Worm (Caenorhabditis elegans): ENCODE data around the gene acox-1.5.

The acox-1.5 gene

DNA sequence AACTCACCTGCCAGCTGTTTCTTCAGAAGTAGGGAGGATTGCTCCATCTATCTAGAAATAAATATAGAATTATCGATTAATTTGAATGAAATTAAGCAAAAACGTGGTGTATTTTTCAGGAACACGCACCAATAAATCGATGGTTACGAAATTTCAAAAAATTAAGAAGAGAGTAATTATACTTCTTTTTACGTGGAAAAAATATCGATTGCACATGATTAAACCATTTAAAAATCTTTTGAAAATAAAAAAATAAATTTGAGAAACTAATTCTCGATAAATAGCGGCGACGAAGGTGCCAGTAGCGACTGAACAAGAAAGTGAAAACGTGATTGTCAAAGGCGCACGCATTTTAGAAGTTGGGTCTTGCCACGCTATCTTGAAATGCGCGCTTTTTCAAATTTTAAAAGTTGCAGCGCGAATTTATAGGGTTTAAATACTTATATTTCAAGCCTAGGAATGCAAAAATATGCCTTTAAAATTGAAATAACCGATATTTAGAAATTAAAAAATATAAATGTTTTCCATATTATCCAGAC lies 39.2 kb upstream of the acox-1.5 start, which contains the start of gene ubc-7 (continued):
- TF ChIP-seq repo-1 (tag; optimal IDR thresholded peaks at IDR 0.05) (no peak), dpl-1 (GFP tag; optimal IDR thresholded peaks at IDR 0.05) (peak; percentile 95), ekl-4 (GFP tag; IDR thresholded peaks at IDR 0.05) (peak; percentile 76), xnd-1 (tag; optimal IDR thresholded peaks at IDR 0.05) (peak; percentile 79), ceh-100 (GFP tag; IDR thresholded peaks at IDR 0.05) (peak; percentile 19; the same call in 1 of the 2 replicates), dpff-1 (tag; optimal IDR thresholded peaks at IDR 0.05) (no peak), efl-1 (GFP tag; optimal IDR thresholded peaks at IDR 0.05) (peak; percentile 96), F55B11.4 (tag; optimal IDR thresholded peaks at IDR 0.05; ENCODE audit: borderline replicate concordance, insufficient read depth) (no peak), ztf-18 (tag; optimal IDR thresholded peaks at IDR 0.05) (peak; percentile 48), K11D2.4 (GFP tag; IDR thresholded peaks at IDR 0.05) (no peak), F57A8.1 (GFP tag; optimal IDR thresholded peaks at IDR 0.05) (no peak), Y67H2A.10 (GFP tag; conservative IDR thresholded peaks at IDR 0.05) (no peak), tlf-1 (GFP tag; optimal IDR thresholded peaks at IDR 0.05) (peak; percentile 68), unc-130 (GFP tag; optimal IDR thresholded peaks at IDR 0.05) (no peak), madf-8 (GFP tag; conservative IDR thresholded peaks at IDR 0.05) (peak; percentile 92), F39B2.1 (GFP tag; IDR thresholded peaks at IDR 0.05) (no peak), nfya-2 (GFP tag; IDR thresholded peaks at IDR 0.05) (no peak), ztf-3 (GFP tag; optimal IDR thresholded peaks at IDR 0.05) (no peak), ama-1 (optimal IDR thresholded peaks at IDR 0.05) (peak; percentile 51), ama-1 (GFP tag; optimal IDR thresholded peaks at IDR 0.05) (no peak), hmg-20 (GFP tag; IDR thresholded peaks at IDR 0.05) (no peak), sea-2 (GFP tag; IDR thresholded peaks at IDR 0.05) (no peak), hlh-12 (tag; optimal IDR thresholded peaks at IDR 0.05) (no peak), egl-18 (GFP tag; IDR thresholded peaks at IDR 0.05) (no peak), ceh-40 (GFP tag; IDR thresholded peaks at IDR 0.05) (no peak), pha-4 (tag; optimal IDR thresholded peaks at IDR 0.05) (no peak), lag-1 (GFP tag; IDR thresholded peaks at IDR 0.05) (no peak), ztf-6 (GFP tag; IDR thresholded peaks at IDR 0.05) (no peak), ceh-27 (GFP tag; optimal IDR thresholded peaks at IDR 0.05) (no peak), F33H1.4 (GFP tag; IDR thresholded peaks at IDR 0.05) (peak; percentile 97), tbx-9 (tag; optimal IDR thresholded peaks at IDR 0.05; ENCODE audit: borderline replicate concordance) (no peak)

ce11 chrIII:9629855-9630254 lies 37.9 kb upstream of the acox-1.5 start, which contains the start of gene rpac-19:
Gene rpac-19 (minus strand): TSS chrIII:9629885.
- TF ChIP-seq dox-1 (GFP tag; IDR thresholded peaks at IDR 0.05) = no peak
- TF ChIP-seq die-1 (tag; optimal IDR thresholded peaks at IDR 0.05) = peak; percentile 28
- TF ChIP-seq Y67H2A.10 (GFP tag; conservative IDR thresholded peaks at IDR 0.05) = peak; percentile 35; the same call in 1 of the 2 replicates
- no peak for TF ChIP-seq fkh-3 (tag; optimal IDR thresholded peaks at IDR 0.05)
- TF ChIP-seq ama-1 (optimal IDR thresholded peaks at IDR 0.05) = peak; percentile 74
- peak in 1 of 2 experiments; percentile 77 for TF ChIP-seq ama-1 (GFP tag; optimal IDR thresholded peaks at IDR 0.05)
- no peak for TF ChIP-seq nhr-120 (GFP tag; IDR thresholded peaks at IDR 0.05)
- TF ChIP-seq unc-62 (GFP tag; optimal IDR thresholded peaks at IDR 0.05) = no peak
- peak; percentile 76 for TF ChIP-seq B0336.3 (GFP tag; IDR thresholded peaks at IDR 0.05)
- TF ChIP-seq tbp1 (GFP tag; optimal IDR thresholded peaks at IDR 0.05) = peak; percentile 65
- TF ChIP-seq nfya-1 (tag; optimal IDR thresholded peaks at IDR 0.05; ENCODE audit: borderline replicate concordance, insufficient read depth) = no peak
- no peak for TF ChIP-seq nhr-179 (tag; optimal IDR thresholded peaks at IDR 0.05)
- peak; percentile 37 for TF ChIP-seq gei-17 (GFP tag; optimal IDR thresholded peaks at IDR 0.05)
- TF ChIP-seq attf-3 (GFP tag; conservative IDR thresholded peaks at IDR 0.05) = no peak; the same call in 1 of the 2 replicates
- TF ChIP-seq bed-1 (GFP tag; IDR thresholded peaks at IDR 0.05) = no peak
- TF ChIP-seq B0035.1 (tag; optimal IDR thresholded peaks at IDR 0.05) = peak; percentile 13
- TF ChIP-seq nhr-90 (tag; optimal IDR thresholded peaks at IDR 0.05) = peak; percentile 28
- TF ChIP-seq F52B5.7 (tag; optimal IDR thresholded peaks at IDR 0.05) = peak; percentile 65
- TF ChIP-seq mes-4 (tag; optimal IDR thresholded peaks at IDR 0.05) = peak; percentile 53
- no peak for TF ChIP-seq ceh-40 (GFP tag; IDR thresholded peaks at IDR 0.05)
- no peak for TF ChIP-seq aptf-3 (GFP tag; IDR thresholded peaks at IDR 0.05)
- no peak for TF ChIP-seq lir-1 (GFP tag; conservative IDR thresholded peaks at IDR 0.05)
- no peak for TF ChIP-seq ztf-28 (GFP tag; IDR thresholded peaks at IDR 0.05)
- no peak for TF ChIP-seq ztf-6 (GFP tag; IDR thresholded peaks at IDR 0.05)
- TF ChIP-seq efl-1 (GFP tag; optimal IDR thresholded peaks at IDR 0.05) = peak; percentile 42
